Worm (Caenorhabditis elegans) whole organism, young adult: ENCODE measurements around the gene pro-2.

Experiments
- B0019.2 ChIP-seq: fragments of 200-800 bp; sonication (Bioruptor generic); conservative IDR thresholded peaks from 2 replicates; pipeline ENCODE4 v1.3.6; 2022; ENCODE audit warnings: missing genetic modification reagents, missing genetic modification characterization, missing compliant biosample characterization
- B0261.1 ChIP-seq: sonication (generic microtip); optimal IDR thresholded peaks from 2 replicates; lab custom pipeline; 2016; ENCODE audit warnings: mild to moderate bottlenecking, missing genetic modification characterization, moderate library complexity, missing compliant biosample characterization
- C17E4.6 ChIP-seq: fragments of 200-800 bp; sonication (Bioruptor generic); IDR thresholded peaks from 2 replicates; pipeline ENCODE4 v1.3.6; 2022; ENCODE audit warnings: missing genetic modification reagents, missing genetic modification characterization, missing compliant biosample characterization
- F33H1.4 ChIP-seq: fragments of 200-800 bp; sonication (Bioruptor generic); IDR thresholded peaks from 2 replicates; pipeline ENCODE4 v1.3.6; 2022; ENCODE audit warnings: missing genetic modification reagents, missing genetic modification characterization, missing compliant biosample characterization
- F52B5.7 ChIP-seq: sonication (generic microtip); optimal IDR thresholded peaks from 2 replicates; lab custom pipeline; 2016; ENCODE audit warnings: mild to moderate bottlenecking, missing genetic modification characterization, missing compliant biosample characterization
- F55B11.4 ChIP-seq: sonication (generic microtip); optimal IDR thresholded peaks from 2 replicates; lab custom pipeline; 2016; ENCODE audit warnings: missing compliant biosample characterization, missing genetic modification characterization, borderline replicate concordance; ENCODE audit not compliant: insufficient read depth
- K11D2.4 ChIP-seq: fragments of 200-800 bp; sonication (Bioruptor generic); IDR thresholded peaks from 2 replicates; pipeline ENCODE4 v1.3.6; 2022; ENCODE audit warnings: missing genetic modification reagents, missing genetic modification characterization, missing compliant biosample characterization
- K12H6.12 ChIP-seq: fragments of 200-800 bp; sonication (Bioruptor generic); optimal IDR thresholded peaks from 2 replicates; lab custom pipeline; 2018; ENCODE audit warnings: mild to moderate bottlenecking, missing genetic modification characterization, missing compliant biosample characterization
- T26A5.8 ChIP-seq: sonication (generic microtip); optimal IDR thresholded peaks from 2 replicates; lab custom pipeline; 2016; ENCODE audit warnings: missing genetic modification characterization, missing compliant biosample characterization
- Y53F4B.3 ChIP-seq: fragments of 200-800 bp; sonication (Bioruptor generic); IDR thresholded peaks from 2 replicates; pipeline ENCODE4 v1.3.6; 2022; ENCODE audit warnings: missing genetic modification reagents, missing genetic modification characterization, missing compliant biosample characterization
- Y56A3A.18 ChIP-seq: fragments of 200-800 bp; sonication (Bioruptor generic); IDR thresholded peaks from 2 replicates; pipeline ENCODE4 v1.3.6; 2022; ENCODE audit warnings: missing genetic modification reagents, missing genetic modification characterization, missing compliant biosample characterization
- Y67H2A.10 ChIP-seq: fragments of 200-800 bp; sonication (Bioruptor generic); conservative IDR thresholded peaks from 2 replicates; pipeline ENCODE4 v1.3.6; 2022; ENCODE audit warnings: missing genetic modification reagents, missing genetic modification characterization, missing compliant biosample characterization
- Y79H2A.3 ChIP-seq: fragments of 200-800 bp; sonication (Bioruptor generic); conservative IDR thresholded peaks from 2 replicates; pipeline ENCODE4 v1.3.6; 2022; ENCODE audit warnings: missing genetic modification reagents, missing genetic modification characterization, missing compliant biosample characterization
- Y95B8A.8 ChIP-seq: fragments of 200-800 bp; sonication (Bioruptor generic); IDR thresholded peaks from 2 replicates; pipeline ENCODE4 v1.3.6; 2022; ENCODE audit warnings: missing genetic modification reagents, missing genetic modification characterization, missing compliant biosample characterization
- ZK185.1 ChIP-seq: sonication (generic microtip); optimal IDR thresholded peaks from 2 replicates; lab custom pipeline; 2016; ENCODE audit warnings: mild to moderate bottlenecking, missing genetic modification characterization, missing compliant biosample characterization; ENCODE audit not compliant: poor library complexity, severe bottlenecking
- akir-1 ChIP-seq: fragments of 200-800 bp; sonication (Bioruptor generic); optimal IDR thresholded peaks from 2 replicates; lab custom pipeline; 2018; ENCODE audit warnings: mild to moderate bottlenecking, missing genetic modification characterization, moderate library complexity, missing compliant biosample characterization
- aptf-3 ChIP-seq: fragments of 200-800 bp; sonication (Bioruptor generic); IDR thresholded peaks from 2 replicates; pipeline ENCODE4 v1.3.6; 2022; ENCODE audit warnings: missing genetic modification characterization, missing compliant biosample characterization
- attf-5 ChIP-seq: fragments of 200-800 bp; sonication (Bioruptor generic); optimal IDR thresholded peaks from 2 replicates; lab custom pipeline; 2018; ENCODE audit warnings: mild to moderate bottlenecking, missing genetic modification characterization, missing compliant biosample characterization
- attf-6 ChIP-seq: fragments of 200-800 bp; sonication (Bioruptor generic); IDR thresholded peaks from 2 replicates; pipeline ENCODE4 v1.3.6; 2022; ENCODE audit warnings: missing genetic modification reagents, missing genetic modification characterization, missing compliant biosample characterization
- ccch-3 ChIP-seq: fragments of 200-800 bp; sonication (Bioruptor generic); optimal IDR thresholded peaks from 2 replicates; lab custom pipeline; 2018; ENCODE audit warnings: mild to moderate bottlenecking, missing genetic modification characterization, missing compliant biosample characterization
- ceh-100 ChIP-seq: fragments of 200-800 bp; sonication (Bioruptor generic); IDR thresholded peaks from 2 replicates; pipeline ENCODE4 v1.3.6; 2022; ENCODE audit warnings: missing genetic modification reagents, missing genetic modification characterization, missing compliant biosample characterization
- ceh-79 ChIP-seq: sonication (generic microtip); optimal IDR thresholded peaks from 2 replicates; lab custom pipeline; 2017; ENCODE audit warnings: mild to moderate bottlenecking, missing genetic modification characterization, missing compliant biosample characterization
- ceh-91 ChIP-seq: fragments of 200-800 bp; sonication (Bioruptor generic); IDR thresholded peaks from 2 replicates; pipeline ENCODE4 v1.3.6; 2022; ENCODE audit warnings: missing genetic modification reagents, missing genetic modification characterization, missing compliant biosample characterization
- chd-7 ChIP-seq: sonication (generic microtip); optimal IDR thresholded peaks from 2 replicates; lab custom pipeline; 2016; ENCODE audit warnings: mild to moderate bottlenecking, missing genetic modification characterization, moderate library complexity, missing compliant biosample characterization
- efl-1 ChIP-seq: fragments of 150-350 bp; optimal IDR thresholded peaks from 2 replicates; lab custom pipeline; 2014; ENCODE audit warnings: missing biosample characterization, missing genetic modification reagents, missing genetic modification characterization
- ets-4 ChIP-seq: fragments of 200-800 bp; sonication (Bioruptor generic); optimal IDR thresholded peaks from 2 replicates; lab custom pipeline; 2018; ENCODE audit warnings: mild to moderate bottlenecking, missing genetic modification characterization, missing compliant biosample characterization
- fkh-3 ChIP-seq: sonication (generic microtip); optimal IDR thresholded peaks from 2 replicates; lab custom pipeline; 2016; ENCODE audit warnings: mild to moderate bottlenecking, missing genetic modification characterization, missing compliant biosample characterization
- him-1 ChIP-seq: sonication (generic microtip); optimal IDR thresholded peaks from 2 replicates; lab custom pipeline; 2016; ENCODE audit warnings: missing genotype, missing genetic modification reagents, missing genetic modification characterization, missing compliant biosample characterization
- let-607 ChIP-seq, 2 experiments: fragments of 200-800 bp in 1 of 2; sonication (Bioruptor generic) in 1 of 2; sonication (generic microtip) in 1 of 2; optimal IDR thresholded peaks; 2 replicates each; lab custom pipeline; 2016 to 2018; ENCODE audit warnings: mild to moderate bottlenecking in 2 of 2, missing compliant biosample characterization in 2 of 2, missing genetic modification characterization in 2 of 2, moderate library complexity in 2 of 2, missing genotype in 1 of 2
- lin-35 ChIP-seq, 3 experiments: fragments of 150-350 bp in 2 of 3; sonication (generic microtip) in 1 of 3; optimal IDR thresholded peaks; 2 replicates each; lab custom pipeline; 2014 to 2018; ENCODE audit warnings: missing biosample characterization in 3 of 3, missing genetic modification characterization in 3 of 3, missing genetic modification reagents in 3 of 3
- lin-54 ChIP-seq: fragments of 200-800 bp; sonication (Bioruptor generic); optimal IDR thresholded peaks from 2 replicates; lab custom pipeline; 2018; ENCODE audit warnings: mild to moderate bottlenecking, missing genetic modification characterization, missing compliant biosample characterization
- madf-10 ChIP-seq: sonication (generic microtip); optimal IDR thresholded peaks from 2 replicates; lab custom pipeline; 2016; ENCODE audit warnings: mild to moderate bottlenecking, missing genetic modification characterization, missing compliant biosample characterization
- madf-3 ChIP-seq: fragments of 200-800 bp; sonication (Bioruptor generic); IDR thresholded peaks from 2 replicates; pipeline ENCODE4 v1.3.6; 2022; ENCODE audit warnings: missing genetic modification reagents, missing genetic modification characterization, missing compliant biosample characterization
- madf-6 ChIP-seq: fragments of 200-800 bp; sonication (Bioruptor generic); IDR thresholded peaks from 2 replicates; pipeline ENCODE4 v1.3.6; 2022; ENCODE audit warnings: missing genetic modification reagents, missing genetic modification characterization, missing compliant biosample characterization
- mcd-1 ChIP-seq: fragments of 200-800 bp; sonication (Bioruptor generic); IDR thresholded peaks from 2 replicates; pipeline ENCODE4 v1.3.6; 2022; ENCODE audit warnings: missing genetic modification reagents, missing genetic modification characterization, missing compliant biosample characterization
- nfya-1 ChIP-seq: sonication (generic microtip); optimal IDR thresholded peaks from 2 replicates; lab custom pipeline; 2017; ENCODE audit warnings: antibody characterized with exemption, missing compliant biosample characterization, missing genetic modification characterization, borderline replicate concordance; ENCODE audit not compliant: insufficient read depth
- nfyb-1 ChIP-seq: fragments of 200-800 bp; sonication (Bioruptor generic); IDR thresholded peaks from 2 replicates; pipeline ENCODE4 v1.3.6; 2022; ENCODE audit warnings: missing genetic modification reagents, missing genetic modification characterization, missing compliant biosample characterization
- nhr-80 ChIP-seq: sonication (generic microtip); optimal IDR thresholded peaks from 2 replicates; lab custom pipeline; 2016; ENCODE audit warnings: missing genetic modification characterization, missing compliant biosample characterization
- pbrm-1 ChIP-seq: fragments of 200-800 bp; sonication (Bioruptor generic); IDR thresholded peaks from 2 replicates; pipeline ENCODE4 v1.3.6; 2022; ENCODE audit warnings: missing genetic modification reagents, missing genetic modification characterization, missing compliant biosample characterization
- rpc-1 ChIP-seq, 2 experiments: fragments of 150-350 bp in 1 of 2; sonication (generic microtip) in 1 of 2; optimal IDR thresholded peaks; 2 replicates each; lab custom pipeline; 2014 to 2018; ENCODE audit warnings: missing biosample characterization in 1 of 2, missing genetic modification characterization in 1 of 2, missing genetic modification reagents in 1 of 2, missing genotype in 1 of 2
- snpc-3.4 ChIP-seq: sonication (generic microtip); optimal IDR thresholded peaks from 2 replicates; lab custom pipeline; 2017; ENCODE audit warnings: missing genetic modification characterization, mild to moderate bottlenecking, missing compliant biosample characterization, antibody characterized with exemption, moderate library complexity, missing genotype, missing genetic modification reagents
- tbp1 ChIP-seq: fragments of 200-800 bp; sonication (Bioruptor generic); optimal IDR thresholded peaks from 2 replicates; lab custom pipeline; 2018; ENCODE audit warnings: mild to moderate bottlenecking, missing genetic modification characterization, missing compliant biosample characterization
- tlf-1 ChIP-seq: fragments of 200-800 bp; sonication (Bioruptor generic); optimal IDR thresholded peaks from 2 replicates; lab custom pipeline; 2018; ENCODE audit warnings: mild to moderate bottlenecking, missing genetic modification characterization, missing compliant biosample characterization
- xnd-1 ChIP-seq: sonication (generic microtip); optimal IDR thresholded peaks from 2 replicates; lab custom pipeline; 2016; ENCODE audit warnings: missing genotype, missing genetic modification reagents, missing genetic modification characterization, missing compliant biosample characterization
- zim-3 ChIP-seq: sonication (generic microtip); optimal IDR thresholded peaks from 2 replicates; lab custom pipeline; 2017; ENCODE audit warnings: mild to moderate bottlenecking, missing genetic modification characterization, moderate library complexity, missing compliant biosample characterization
- ztf-18 ChIP-seq: sonication (generic microtip); optimal IDR thresholded peaks from 2 replicates; lab custom pipeline; 2016; ENCODE audit warnings: missing genotype, mild to moderate bottlenecking, missing genetic modification characterization, missing compliant biosample characterization
- ztf-22 ChIP-seq: fragments of 200-800 bp; sonication (Bioruptor generic); optimal IDR thresholded peaks from 2 replicates; lab custom pipeline; 2018; ENCODE audit warnings: mild to moderate bottlenecking, missing genetic modification characterization, moderate library complexity, missing compliant biosample characterization
- ztf-6 ChIP-seq: fragments of 200-800 bp; sonication (Bioruptor generic); IDR thresholded peaks from 2 replicates; pipeline ENCODE4 v1.3.6; 2022; ENCODE audit warnings: missing genetic modification reagents, missing genetic modification characterization, missing compliant biosample characterization

Gene pro-2

ce11 chrII:10300954-10301353 lies 44.0 kb downstream of the pro-2 start, which contains the start of gene mdt-22 (continued):
- TF ChIP-seq zim-3 (tag; lab: Kevin White, UChicago) = no peak
- TF ChIP-seq him-1 = peak; percentile 74
- TF ChIP-seq tbp1 (GFP tag; lab: Kevin White, UChicago) = peak; percentile 72
- peak; percentile 45 for TF ChIP-seq xnd-1 (tag; lab: Kevin White, UChicago)
- TF ChIP-seq Y95B8A.8 (GFP tag; lab: Robert Waterston, UW) = 0 out of 2 replicates have a peak, but pooled peaks have one; percentile 29
- TF ChIP-seq mcd-1 (GFP tag; lab: Robert Waterston, UW) = peak; percentile 78
- TF ChIP-seq nfyb-1 (GFP tag; lab: Robert Waterston, UW) = peak; percentile 86
- TF ChIP-seq Y53F4B.3 (GFP tag; lab: Robert Waterston, UW) = no peak
- TF ChIP-seq madf-10 (tag; lab: Kevin White, UChicago) = peak; percentile 30
- TF ChIP-seq rpc-1 (optimal IDR thresholded peaks at IDR 0.05; lab: Kevin White, UChicago) = no peak
- TF ChIP-seq rpc-1 (tag; optimal IDR thresholded peaks at IDR 0.05; lab: Kevin White, UChicago) = no peak
- peak; percentile 60 for TF ChIP-seq tlf-1 (GFP tag; lab: Kevin White, UChicago)
- TF ChIP-seq snpc-3.4 (tag; lab: Kevin White, UChicago) = peak; percentile 23
- TF ChIP-seq madf-6 (GFP tag; lab: Robert Waterston, UW) = peak; percentile 83
- peak; percentile 39 for TF ChIP-seq B0261.1 (tag; lab: Kevin White, UChicago)
- peak; percentile 71 for TF ChIP-seq ceh-100 (GFP tag; lab: Robert Waterston, UW)
- TF ChIP-seq aptf-3 (GFP tag; lab: Robert Waterston, UW) = no peak
- TF ChIP-seq ccch-3 (GFP tag; lab: Kevin White, UChicago) = no peak
- TF ChIP-seq K12H6.12 (tag; lab: Kevin White, UChicago) = peak; percentile 50
- TF ChIP-seq akir-1 (GFP tag; lab: Kevin White, UChicago) = no peak
- TF ChIP-seq lin-54 (GFP tag; lab: Kevin White, UChicago) = peak; percentile 96
- TF ChIP-seq Y67H2A.10 = no peak
- TF ChIP-seq efl-1 (GFP tag; lab: Kevin White, UChicago) = peak; percentile 81
- TF ChIP-seq ceh-91 = no peak
- peak; percentile 20 to 90 (median 73) for TF ChIP-seq lin-35 (GFP tag; optimal IDR thresholded peaks at IDR 0.05; lab: Kevin White, UChicago)
- TF ChIP-seq attf-6 (GFP tag; lab: Robert Waterston, UW) = peak; percentile 39; the same call in 1 of the 2 replicates
- no peak for TF ChIP-seq ceh-79 (tag; lab: Kevin White, UChicago)
- TF ChIP-seq nhr-80 (tag; lab: Kevin White, UChicago) = peak; percentile 26
- peak; percentile 60 for TF ChIP-seq ztf-18 (tag; lab: Kevin White, UChicago)
- TF ChIP-seq F33H1.4 (GFP tag; lab: Robert Waterston, UW) = peak; percentile 60
- peak; percentile 73 for TF ChIP-seq C17E4.6 (GFP tag; lab: Robert Waterston, UW)
- TF ChIP-seq B0019.2 (GFP tag; lab: Robert Waterston, UW) = 0 out of 2 replicates have a peak, but pooled peaks have one; percentile 43
- peak; percentile 85 for TF ChIP-seq madf-3 (GFP tag; lab: Robert Waterston, UW)
- TF ChIP-seq Y56A3A.18 = 0 out of 2 replicates have a peak, but pooled peaks have one; percentile 7
- no peak for TF ChIP-seq F55B11.4
- TF ChIP-seq attf-5 (GFP tag; lab: Kevin White, UChicago) = peak; percentile 64
- TF ChIP-seq Y79H2A.3 = 0 out of 2 replicates have a peak, but pooled peaks have one; percentile 41
- no peak for TF ChIP-seq nfya-1 (tag; lab: Kevin White, UChicago)
- TF ChIP-seq let-607 (tag; optimal IDR thresholded peaks at IDR 0.05; lab: Kevin White, UChicago) = peak in 1 of 2 experiments; percentile 49
- no peak for TF ChIP-seq ztf-6 (GFP tag; lab: Robert Waterston, UW)
- TF ChIP-seq pbrm-1 (GFP tag; lab: Robert Waterston, UW) = peak; percentile 66
- no peak for TF ChIP-seq ztf-22 (GFP tag; lab: Kevin White, UChicago)
- no peak for TF ChIP-seq fkh-3 (tag; lab: Kevin White, UChicago)
- peak; percentile 41 for TF ChIP-seq F52B5.7
- peak; percentile 73 for TF ChIP-seq K11D2.4 (GFP tag; lab: Robert Waterston, UW)
- no peak for TF ChIP-seq ets-4
- peak; percentile 66 for TF ChIP-seq ZK185.1 (tag; lab: Kevin White, UChicago)
- TF ChIP-seq chd-7 (tag; lab: Kevin White, UChicago) = peak; percentile 70
- peak; percentile 14 for TF ChIP-seq T26A5.8 (tag; lab: Kevin White, UChicago)
